Fruit fly (Drosophila melanogaster) whole organism, embryonic: Measurements from ENCODE around the gene CalpB.
A peak's percentile ranks its signal among the peaks of the same experiment; 100 is the strongest.

Source experiments
- CG10274 ChIP-seq: fragments of 200-800 bp; sonication (Bioruptor generic); optimal IDR thresholded peaks from 3 replicates; lab custom pipeline; 2017; ENCODE audit warnings: missing biosample characterization, mild to moderate bottlenecking, missing genetic modification characterization
- CG11695 ChIP-seq: fragments of 200-800 bp; sonication (Bioruptor generic); IDR thresholded peaks from 3 replicates; pipeline ENCODE4 v1.3.6; 2022; ENCODE audit warnings: missing biosample characterization, missing genetic modification characterization
- CG12942 ChIP-seq: fragments of 200-800 bp; sonication (Bioruptor generic); optimal IDR thresholded peaks from 3 replicates; lab custom pipeline; 2016; ENCODE audit warnings: missing biosample characterization, missing genetic modification characterization
- CG15696 ChIP-seq: fragments of 200-800 bp; sonication (Bioruptor generic); optimal IDR thresholded peaks from 2 replicates; lab custom pipeline; 2019; ENCODE audit warnings: missing biosample characterization, mild to moderate bottlenecking, missing genetic modification characterization, moderate library complexity
- CG16863 ChIP-seq: fragments of 200-800 bp; sonication (Bioruptor generic); optimal IDR thresholded peaks from 3 replicates; lab custom pipeline; 2016; ENCODE audit warnings: missing biosample characterization, missing genetic modification characterization
- CG30431 ChIP-seq: fragments of 200-800 bp; sonication (Bioruptor generic); optimal IDR thresholded peaks from 2 replicates; lab custom pipeline; 2017; ENCODE audit warnings: missing biosample characterization, missing genetic modification characterization
- CG4617 ChIP-seq: fragments of 200-800 bp; sonication (Bioruptor generic); optimal IDR thresholded peaks from 3 replicates; lab custom pipeline; 2016; ENCODE audit warnings: missing biosample characterization, missing genetic modification characterization, borderline replicate concordance
- CG6654 ChIP-seq: fragments of 200-800 bp; sonication (Bioruptor generic); optimal IDR thresholded peaks from 2 replicates; lab custom pipeline; 2017; ENCODE audit warnings: missing biosample characterization, mild to moderate bottlenecking, missing genetic modification characterization
- CG7271 ChIP-seq: fragments of 200-800 bp; sonication (Bioruptor generic); optimal IDR thresholded peaks from 2 replicates; lab custom pipeline; 2018; ENCODE audit warnings: missing biosample characterization, mild to moderate bottlenecking, missing genetic modification characterization, moderate library complexity
- CG7987 ChIP-seq: fragments of 200-800 bp; sonication (Bioruptor generic); optimal IDR thresholded peaks from 2 replicates; lab custom pipeline; 2018; ENCODE audit warnings: missing biosample characterization, mild to moderate bottlenecking, missing genetic modification characterization, moderate library complexity
- CG8290 ChIP-seq, 3 experiments: fragments of 200-800 bp; sonication (Bioruptor generic); optimal IDR thresholded peaks; 2 replicates each; lab custom pipeline; 2016 to 2019; ENCODE audit warnings: missing biosample characterization in 3 of 3, missing genetic modification characterization in 3 of 3, mild to moderate bottlenecking in 2 of 3, moderate library complexity in 1 of 3
- CG9797 ChIP-seq: fragments of 200-800 bp; sonication (Bioruptor generic); optimal IDR thresholded peaks from 3 replicates; lab custom pipeline; 2018; ENCODE audit warnings: missing biosample characterization, mild to moderate bottlenecking, missing genetic modification characterization
- Dip3 ChIP-seq: fragments of 200-800 bp; sonication (Bioruptor generic); optimal IDR thresholded peaks from 3 replicates; lab custom pipeline; 2016; ENCODE audit warnings: missing biosample characterization, missing genetic modification characterization
- E2f2 ChIP-seq: fragments of 200-800 bp; sonication (Bioruptor generic); IDR thresholded peaks from 2 replicates; pipeline ENCODE4 v1.3.6; 2022; ENCODE audit warnings: missing biosample characterization, missing genetic modification characterization
- Fer3 ChIP-seq: fragments of 200-800 bp; sonication (Bioruptor generic); optimal IDR thresholded peaks from 2 replicates; lab custom pipeline; 2018; ENCODE audit warnings: missing biosample characterization, mild to moderate bottlenecking, missing genetic modification characterization, moderate library complexity
- HLHmδ ChIP-seq: fragments of 200-800 bp; sonication (Bioruptor generic); optimal IDR thresholded peaks from 2 replicates; lab custom pipeline; 2018; ENCODE audit warnings: missing biosample characterization, mild to moderate bottlenecking, missing genetic modification characterization, moderate library complexity
- Hmr ChIP-seq: fragments of 200-800 bp; sonication (Bioruptor generic); optimal IDR thresholded peaks from 3 replicates; lab custom pipeline; 2017; ENCODE audit warnings: mild to moderate bottlenecking, missing biosample characterization, missing genetic modification reagents, missing genetic modification characterization
- Hsf ChIP-seq: fragments of 200-800 bp; sonication (Bioruptor generic); optimal IDR thresholded peaks from 3 replicates; lab custom pipeline; 2016; ENCODE audit warnings: missing biosample characterization, missing genetic modification characterization
- Lhr ChIP-seq: fragments of 200-800 bp; sonication (Bioruptor generic); optimal IDR thresholded peaks from 3 replicates; lab custom pipeline; 2017; ENCODE audit warnings: mild to moderate bottlenecking, missing biosample characterization, missing genetic modification reagents, missing genetic modification characterization
- MESR4 ChIP-seq: fragments of 200-800 bp; sonication (Bioruptor generic); optimal IDR thresholded peaks from 2 replicates; lab custom pipeline; 2018; ENCODE audit warnings: missing biosample characterization, mild to moderate bottlenecking, missing genetic modification characterization, moderate library complexity
- Max ChIP-seq: fragments of 200-800 bp; sonication (Bioruptor generic); optimal IDR thresholded peaks from 2 replicates; lab custom pipeline; 2016; ENCODE audit warnings: missing biosample characterization, mild to moderate bottlenecking, missing genetic modification characterization
- Med ChIP-seq: fragments of 200-800 bp; sonication (Bioruptor generic); peaks from one replicate; lab custom pipeline; 2016; ENCODE audit warnings: missing biosample characterization, missing genetic modification characterization, mild to moderate bottlenecking, inconsistent platforms, moderate library complexity
- NfI ChIP-seq: fragments of 200-800 bp; sonication (Bioruptor generic); optimal IDR thresholded peaks from 3 replicates; lab custom pipeline; 2018; ENCODE audit warnings: missing biosample characterization, mild to moderate bottlenecking, missing genetic modification characterization, moderate library complexity
- Pdp1 ChIP-seq, 2 experiments: fragments of 200-800 bp; sonication (Bioruptor generic); optimal IDR thresholded peaks; 3 replicates each; lab custom pipeline; 2016; ENCODE audit warnings: missing biosample characterization in 2 of 2, missing genetic modification characterization in 2 of 2, mild to moderate bottlenecking in 1 of 2, moderate library complexity in 1 of 2
- Rfx ChIP-seq: fragments of 200-800 bp; sonication (Bioruptor generic); IDR thresholded peaks from 2 replicates; pipeline ENCODE4 v1.3.6; 2022; ENCODE audit warnings: missing biosample characterization, missing genetic modification characterization
- Scr ChIP-seq: fragments of 200-800 bp; sonication (Bioruptor generic); IDR thresholded peaks from 2 replicates; pipeline ENCODE4 v1.3.6; 2022; ENCODE audit warnings: missing biosample characterization, missing genetic modification characterization; ENCODE audit not compliant: partially characterized antibody
- Sox102F ChIP-seq: fragments of 200-800 bp; sonication (Bioruptor generic); optimal IDR thresholded peaks from 2 replicates; lab custom pipeline; 2018; ENCODE audit warnings: missing biosample characterization, mild to moderate bottlenecking, missing genetic modification characterization, moderate library complexity
- Vsx1 ChIP-seq: fragments of 200-800 bp; sonication (Bioruptor generic); optimal IDR thresholded peaks from 2 replicates; lab custom pipeline; 2017; ENCODE audit warnings: missing biosample characterization, mild to moderate bottlenecking, missing genetic modification characterization, missing genetic modification reagents
- amos ChIP-seq: fragments of 200-800 bp; sonication (Bioruptor generic); IDR thresholded peaks from 2 replicates; pipeline ENCODE4 v1.3.6; 2022; ENCODE audit warnings: missing biosample characterization, missing genetic modification characterization; ENCODE audit not compliant: partially characterized antibody
- ap ChIP-seq: fragments of 200-800 bp; sonication (Bioruptor generic); IDR thresholded peaks from 2 replicates; pipeline ENCODE4 v1.3.6; 2022; ENCODE audit warnings: missing biosample characterization, missing genetic modification characterization
- bab2 ChIP-seq: fragments of 200-800 bp; sonication (Bioruptor generic); optimal IDR thresholded peaks from 2 replicates; lab custom pipeline; 2016; ENCODE audit warnings: missing biosample characterization, missing genetic modification characterization
- chif ChIP-seq, 2 experiments: fragments of 200-800 bp; sonication (Bioruptor generic); optimal IDR thresholded peaks; 3 replicates each; lab custom pipeline; 2016; ENCODE audit warnings: missing biosample characterization in 2 of 2, missing genetic modification characterization in 2 of 2
- crc ChIP-seq: fragments of 200-800 bp; sonication (Bioruptor generic); optimal IDR thresholded peaks from 2 replicates; lab custom pipeline; 2016; ENCODE audit warnings: missing biosample characterization, missing genetic modification characterization
- dpn ChIP-seq, 2 experiments: fragments of 200-800 bp; sonication (Bioruptor generic); optimal IDR thresholded peaks; 3 replicates each; lab custom pipeline; 2016; ENCODE audit warnings: missing biosample characterization in 2 of 2, missing genetic modification characterization in 2 of 2
- eve ChIP-seq, 2 experiments: fragments of >200 bp; optimal IDR thresholded peaks; 2 replicates each; lab custom pipeline; 2017; ENCODE audit warnings: missing biosample characterization in 2 of 2, missing genetic modification characterization in 2 of 2
- exex ChIP-seq: fragments of 200-800 bp; sonication (Bioruptor generic); optimal IDR thresholded peaks from 4 replicates; lab custom pipeline; 2018; ENCODE audit warnings: missing biosample characterization, mild to moderate bottlenecking, missing genetic modification characterization, moderate library complexity
- fd96Cb ChIP-seq: fragments of 200-800 bp; sonication (Bioruptor generic); optimal IDR thresholded peaks from 2 replicates; lab custom pipeline; 2018; ENCODE audit warnings: missing biosample characterization, mild to moderate bottlenecking, missing genetic modification characterization, moderate library complexity
- gro ChIP-seq: fragments of 200-800 bp; sonication (Bioruptor generic); optimal IDR thresholded peaks from 2 replicates; lab custom pipeline; 2016; ENCODE audit warnings: missing biosample characterization, missing genetic modification characterization
- gsb-n ChIP-seq: fragments of 200-800 bp; sonication (Bioruptor generic); optimal IDR thresholded peaks from 3 replicates; lab custom pipeline; 2018; ENCODE audit warnings: missing biosample characterization, mild to moderate bottlenecking, missing genetic modification characterization
- h ChIP-seq: fragments of >200 bp; optimal IDR thresholded peaks from 2 replicates; lab custom pipeline; 2017
- jigr1 ChIP-seq: fragments of 200-800 bp; sonication (Bioruptor generic); IDR thresholded peaks from 3 replicates; pipeline ENCODE4 v1.3.6; 2022; ENCODE audit warnings: missing biosample characterization, missing genetic modification characterization
- kay ChIP-seq: fragments of 200-800 bp; sonication (Bioruptor generic); optimal IDR thresholded peaks from 2 replicates; lab custom pipeline; 2016; ENCODE audit warnings: missing biosample characterization, missing genetic modification characterization
- lilli ChIP-seq: fragments of 200-800 bp; sonication (Bioruptor generic); optimal IDR thresholded peaks from 3 replicates; lab custom pipeline; 2016; ENCODE audit warnings: missing biosample characterization, missing genetic modification characterization
- org-1 ChIP-seq: fragments of 200-800 bp; sonication (Bioruptor generic); optimal IDR thresholded peaks from 2 replicates; lab custom pipeline; 2017; ENCODE audit warnings: missing biosample characterization, missing genetic modification characterization
- otp ChIP-seq: fragments of 200-800 bp; sonication (Bioruptor generic); IDR thresholded peaks from 3 replicates; pipeline ENCODE4, ENCODE4 v1.3.6; 2022; ENCODE audit warnings: missing biosample characterization, missing genetic modification characterization
- sc ChIP-seq, 3 experiments: fragments of >200 bp in 2 of 3; fragments of 200-800 bp in 1 of 3; sonication (Bioruptor generic) in 1 of 3; optimal IDR thresholded peaks; 2 replicates in 2 of 3; 3 replicates in 1 of 3; lab custom pipeline; 2017; ENCODE audit warnings: mild to moderate bottlenecking in 1 of 3, missing biosample characterization in 1 of 3, missing genetic modification characterization in 1 of 3, missing genetic modification reagents in 1 of 3
- tin ChIP-seq: fragments of 200-800 bp; sonication (Bioruptor generic); optimal IDR thresholded peaks from 3 replicates; lab custom pipeline; 2016; ENCODE audit warnings: missing biosample characterization, missing genetic modification characterization
- tna ChIP-seq: fragments of 200-800 bp; sonication (Bioruptor generic); IDR thresholded peaks from 2 replicates; pipeline ENCODE4 v1.3.6; 2022; ENCODE audit warnings: missing biosample characterization, missing genetic modification characterization; ENCODE audit not compliant: partially characterized antibody
- zen2 ChIP-seq: fragments of 200-800 bp; sonication (Bioruptor generic); IDR thresholded peaks from 3 replicates; pipeline ENCODE4 v1.3.6; 2022; ENCODE audit warnings: missing biosample characterization, missing genetic modification characterization; ENCODE audit not compliant: partially characterized antibody

The CalpB gene

dm6 chr3L:9859624-9860023 lies 28.9 kb upstream of the CalpB start, which contains the start of gene CG10809 (continued):
- TF ChIP-seq dpn (GFP tag; optimal IDR thresholded peaks at IDR 0.05; lab: Kevin White, UChicago) (peak in 1 of 2 experiments; percentile 44), Med (GFP tag; lab: Kevin White, UChicago) (peak; percentile 88), CG30431 (GFP tag; lab: Kevin White, UChicago) (no peak), CG10274 (GFP tag; lab: Kevin White, UChicago) (no peak), bab2 (no peak), tin (peak; percentile 29), E2f2 (GFP tag; lab: Robert Waterston, UW) (peak; percentile 59), CG4617 (peak; percentile 97), CG7271 (peak; percentile 10), otp (GFP tag; lab: Robert Waterston, UW) (no peak), Vsx1 (no peak), Max (GFP tag; lab: Kevin White, UChicago) (peak; percentile 44), CG6654 (no peak), kay (GFP tag; lab: Kevin White, UChicago) (no peak), gro (GFP tag; lab: Kevin White, UChicago) (peak; percentile 38), CG7987 (GFP tag; lab: Kevin White, UChicago) (peak; percentile 48), NfI (GFP tag; lab: Kevin White, UChicago) (no peak), crc (GFP tag; lab: Kevin White, UChicago) (no peak), Pdp1 (GFP tag; optimal IDR thresholded peaks at IDR 0.05; lab: Kevin White, UChicago) (peak in 1 of 2 experiments; percentile 33), CG8290 (GFP tag; optimal IDR thresholded peaks at IDR 0.05; lab: Kevin White, UChicago) (peak; percentile 34), CG8290 (tag; optimal IDR thresholded peaks at IDR 0.05; lab: Kevin White, UChicago) (no peak), amos (GFP tag; lab: Robert Waterston, UW) (peak; percentile 96), MESR4 (GFP tag; lab: Kevin White, UChicago) (peak; percentile 81), eve (GFP tag; optimal IDR thresholded peaks at IDR 0.05; lab: Kevin White, UChicago) (no peak), Sox102F (GFP tag; lab: Kevin White, UChicago) (no peak), CG12942 (peak; percentile 23), CG11695 (no peak), jigr1 (GFP tag; lab: Robert Waterston, UW) (peak; percentile 57; the same call in 1 of the 3 replicates), Dip3 (GFP tag; lab: Kevin White, UChicago) (peak; percentile 8), Hsf (GFP tag; lab: Kevin White, UChicago) (no peak), CG16863 (GFP tag; lab: Kevin White, UChicago) (no peak), zen2 (GFP tag; lab: Robert Waterston, UW) (peak; percentile 62; the same call in 1 of the 3 replicates), sc (optimal IDR thresholded peaks at IDR 0.05; lab: Kevin White, UChicago) (no peak), sc (GFP tag; optimal IDR thresholded peaks at IDR 0.05; lab: Kevin White, UChicago) (no peak), chif (GFP tag; optimal IDR thresholded peaks at IDR 0.05; lab: Kevin White, UChicago) (no peak), Hmr (GFP tag; lab: Kevin White, UChicago) (no peak), Fer3 (tag; lab: Kevin White, UChicago) (peak; percentile 33), CG15696 (tag; lab: Kevin White, UChicago) (peak; percentile 42), Rfx (GFP tag; lab: Robert Waterston, UW) (peak; percentile 72), exex (tag; lab: Kevin White, UChicago) (peak; percentile 8), gsb-n (tag; lab: Kevin White, UChicago) (no peak), fd96Cb (tag; lab: Kevin White, UChicago) (peak; percentile 7), tna (GFP tag; lab: Robert Waterston, UW) (peak; percentile 89), ap (GFP tag; lab: Robert Waterston, UW) (no peak), Scr (GFP tag; lab: Robert Waterston, UW) (peak; percentile 94), h (lab: Kevin White, UChicago) (no peak), HLHmδ (GFP tag; lab: Kevin White, UChicago) (no peak), CG9797 (peak; percentile 88), org-1 (no peak), Lhr (GFP tag; lab: Kevin White, UChicago) (no peak), lilli (peak; percentile 45)
